Worm (Caenorhabditis elegans) whole organism, young adult: ENCODE data around the gene clec-141.

Experiments
- B0019.2 ChIP-seq: fragments of 200-800 bp; sonication (Bioruptor generic); conservative IDR thresholded peaks from 2 replicates; pipeline ENCODE4 v1.3.6; 2022; ENCODE audit warnings: missing genetic modification reagents, missing genetic modification characterization, missing compliant biosample characterization
- C17E4.6 ChIP-seq: fragments of 200-800 bp; sonication (Bioruptor generic); IDR thresholded peaks from 2 replicates; pipeline ENCODE4 v1.3.6; 2022; ENCODE audit warnings: missing genetic modification reagents, missing genetic modification characterization, missing compliant biosample characterization
- K12H6.12 ChIP-seq: fragments of 200-800 bp; sonication (Bioruptor generic); optimal IDR thresholded peaks from 2 replicates; lab custom pipeline; 2018; ENCODE audit warnings: mild to moderate bottlenecking, missing genetic modification characterization, missing compliant biosample characterization
- ceh-27 ChIP-seq: fragments of 200-800 bp; sonication (Bioruptor generic); optimal IDR thresholded peaks from 2 replicates; lab custom pipeline; 2018; ENCODE audit warnings: mild to moderate bottlenecking, missing genetic modification characterization, moderate library complexity, missing compliant biosample characterization
- chd-7 ChIP-seq: sonication (generic microtip); optimal IDR thresholded peaks from 2 replicates; lab custom pipeline; 2016; ENCODE audit warnings: mild to moderate bottlenecking, missing genetic modification characterization, moderate library complexity, missing compliant biosample characterization
- him-1 ChIP-seq: sonication (generic microtip); optimal IDR thresholded peaks from 2 replicates; lab custom pipeline; 2016; ENCODE audit warnings: missing genotype, missing genetic modification reagents, missing genetic modification characterization, missing compliant biosample characterization
- lin-35 ChIP-seq, 3 experiments: fragments of 150-350 bp in 2 of 3; sonication (generic microtip) in 1 of 3; optimal IDR thresholded peaks; 2 replicates each; lab custom pipeline; 2014 to 2018; ENCODE audit warnings: missing biosample characterization in 3 of 3, missing genetic modification characterization in 3 of 3, missing genetic modification reagents in 3 of 3
- nfya-2 ChIP-seq: fragments of 200-800 bp; sonication (Bioruptor generic); IDR thresholded peaks from 2 replicates; pipeline ENCODE4 v1.3.6; 2022; ENCODE audit warnings: missing genetic modification reagents, missing genetic modification characterization, missing compliant biosample characterization
- pha-4 ChIP-seq: fragments of 150-350 bp; sonication (generic microtip); optimal IDR thresholded peaks from 2 replicates; lab custom pipeline; 2014; ENCODE audit warnings: missing biosample characterization, missing genetic modification reagents, missing genetic modification characterization
- snpc-4 ChIP-seq, 5 experiments: fragments of 150-350 bp in 1 of 5; sonication (generic microtip) in 4 of 5; optimal IDR thresholded peaks; 2 replicates each; lab custom pipeline; 2014 to 2018; ENCODE audit warnings: missing genetic modification characterization in 5 of 5, missing biosample characterization in 3 of 5, antibody characterized with exemption in 2 of 5, mild to moderate bottlenecking in 2 of 5, missing compliant biosample characterization in 2 of 5, missing genotype in 2 of 5, moderate library complexity in 2 of 5, missing genetic modification reagents in 1 of 5

DNA sequence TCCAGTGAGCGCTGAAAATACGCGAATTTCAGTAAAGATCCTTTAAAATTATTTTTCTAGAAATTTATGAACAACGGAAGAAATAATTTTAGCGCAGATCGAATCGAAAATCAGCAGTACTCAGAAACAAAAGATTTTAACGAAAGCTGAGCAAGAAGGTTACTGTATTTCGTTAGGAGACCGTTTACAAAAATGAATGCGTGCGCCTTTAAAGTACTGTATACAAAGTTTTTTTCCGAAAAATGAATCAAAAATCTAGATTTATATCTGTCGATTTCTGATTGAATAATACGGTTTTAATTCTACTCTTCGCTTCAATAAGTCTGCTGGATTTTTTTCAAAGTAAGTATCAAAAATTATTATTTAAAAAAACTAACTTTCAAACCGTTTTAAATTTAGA is 6.6 kb upstream of the clec-141 start, which contains the start of the genes EEED8.14 and EEED8.3:
- TF ChIP-seq ceh-27 (GFP tag; lab: Kevin White, UChicago), result no peak
- TF ChIP-seq K12H6.12 (tag; lab: Kevin White, UChicago), result no peak
- TF ChIP-seq lin-35 (GFP tag; optimal IDR thresholded peaks at IDR 0.05; lab: Kevin White, UChicago), result no peak
- no peak for TF ChIP-seq pha-4 (tag; lab: Kevin White, UChicago)
- no peak for TF ChIP-seq snpc-4 (GFP tag; optimal IDR thresholded peaks at IDR 0.05; lab: Kevin White, UChicago)
- TF ChIP-seq snpc-4 (tag; optimal IDR thresholded peaks at IDR 0.05; lab: Kevin White, UChicago), result no peak
- TF ChIP-seq nfya-2, result no peak
- no peak for TF ChIP-seq chd-7 (tag; lab: Kevin White, UChicago)
- no peak for TF ChIP-seq him-1 (tag; lab: Kevin White, UChicago)
- no peak for TF ChIP-seq B0019.2 (GFP tag; lab: Robert Waterston, UW)
- no peak for TF ChIP-seq C17E4.6 (GFP tag; lab: Robert Waterston, UW)
